Fruit fly (Drosophila melanogaster): ENCODE data around the gene zfh1.

zfh1 gene

DNA sequence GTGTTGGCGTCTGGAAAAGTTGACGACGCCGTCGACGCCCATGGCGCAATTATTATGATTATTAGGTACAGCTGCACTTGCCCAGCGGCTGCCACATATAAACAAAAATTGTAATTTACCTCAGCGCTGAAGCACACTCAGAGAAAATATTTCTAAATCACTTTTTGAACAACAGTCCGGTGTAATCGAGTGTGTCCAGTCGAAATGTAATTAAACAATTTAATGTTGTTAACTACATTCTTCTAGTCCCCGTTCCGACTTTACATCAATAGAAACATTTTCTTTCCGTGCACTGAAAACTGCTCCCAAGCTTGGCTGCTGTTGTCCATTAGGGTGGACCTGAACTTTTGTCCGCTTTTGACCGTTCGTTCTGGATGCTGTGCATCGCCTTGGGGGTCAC, 36.7 kb upstream of the zfh1 start (continued):
- TF ChIP-seq CG15514 (GFP tag; optimal IDR thresholded peaks at IDR 0.05) (peak; percentile 3), CG2116 (GFP tag; optimal IDR thresholded peaks at IDR 0.05) (no peak), CG8290 (GFP tag; optimal IDR thresholded peaks at IDR 0.05) (no peak), CG8290 (tag; optimal IDR thresholded peaks at IDR 0.05) (peak in 1 of 2 experiments; percentile 48), pb (GFP tag; optimal IDR thresholded peaks at IDR 0.05) (no peak), CG4730 (GFP tag; IDR thresholded peaks at IDR 0.05) (no peak), pnt (GFP tag; optimal IDR thresholded peaks at IDR 0.05) (no peak), NfI (GFP tag; optimal IDR thresholded peaks at IDR 0.05) (no peak), CG10654 (GFP tag; optimal IDR thresholded peaks at IDR 0.05) (no peak), Ptx1 (GFP tag; IDR thresholded peaks at IDR 0.05) (0 out of 2 replicates have a peak, but pooled peaks have one; percentile 25), CG13424 (tag; optimal IDR thresholded peaks at IDR 0.05) (no peak), Mad (GFP tag; optimal IDR thresholded peaks at IDR 0.05) (no peak), CG12219 (GFP tag; optimal IDR thresholded peaks at IDR 0.05) (no peak), aop (GFP tag; IDR thresholded peaks at IDR 0.05) (no peak), CG8281 (tag; optimal IDR thresholded peaks at IDR 0.05) (no peak), pho (GFP tag; optimal IDR thresholded peaks at IDR 0.05) (no peak), CG32767 (GFP tag; IDR thresholded peaks at IDR 0.05) (no peak), Meics (GFP tag; optimal IDR thresholded peaks at IDR 0.05) (no peak), Hmr (GFP tag; optimal IDR thresholded peaks at IDR 0.05) (no peak), yki (optimal IDR thresholded peaks at IDR 0.05) (no peak), PHDP (tag; optimal IDR thresholded peaks at IDR 0.05) (peak; percentile 12), danr (GFP tag; IDR thresholded peaks at IDR 0.05) (no peak), Ets65A (GFP tag) (no peak), Asciz (GFP tag; optimal IDR thresholded peaks at IDR 0.05) (no peak), CG14014 (GFP tag; IDR thresholded peaks at IDR 0.05) (no peak), az2 (GFP tag; optimal IDR thresholded peaks at IDR 0.05) (peak; percentile 10), CG17359 (tag; optimal IDR thresholded peaks at IDR 0.05) (peak; percentile 7), zfh2 (GFP tag; optimal IDR thresholded peaks at IDR 0.05) (no peak), Xrp1 (GFP tag; IDR thresholded peaks at IDR 0.05) (peak; percentile 31; the same call in 1 of the 2 replicates), row (GFP tag; IDR thresholded peaks at IDR 0.05) (peak; percentile 37; the same call in 1 of the 3 replicates), CG6813 (GFP tag; optimal IDR thresholded peaks at IDR 0.05) (no peak), gfzf (GFP tag; optimal IDR thresholded peaks at IDR 0.05) (no peak), z (GFP tag; IDR thresholded peaks at IDR 0.05) (no peak), CG31388 (GFP tag; optimal IDR thresholded peaks at IDR 0.05) (no peak), NC2β (GFP tag; optimal IDR thresholded peaks at IDR 0.05) (no peak), ind (GFP tag; optimal IDR thresholded peaks at IDR 0.05) (peak; percentile 8), CG30431 (GFP tag; optimal IDR thresholded peaks at IDR 0.05) (no peak), mirr (GFP tag; optimal IDR thresholded peaks at IDR 0.05) (no peak), HHEX (GFP tag; optimal IDR thresholded peaks at IDR 0.05) (no peak), sisA (GFP tag; IDR thresholded peaks at IDR 0.05) (peak; percentile 41), ham (GFP tag; IDR thresholded peaks at IDR 0.05) (no peak), CG12299 (tag; optimal IDR thresholded peaks at IDR 0.05) (no peak), CG9817 (tag; optimal IDR thresholded peaks at IDR 0.05) (no peak), CG1024 (GFP tag; IDR thresholded peaks at IDR 0.05) (no peak), ewg (GFP tag; optimal IDR thresholded peaks at IDR 0.05) (no peak), chn (GFP tag; optimal IDR thresholded peaks at IDR 0.05) (no peak), so (GFP tag; IDR thresholded peaks at IDR 0.05) (no peak), Ssrp (tag; optimal IDR thresholded peaks at IDR 0.05) (no peak), Med (GFP tag) (peak; percentile 86), inv (GFP tag; IDR thresholded peaks at IDR 0.05; ENCODE audit: partially characterized antibody) (no peak), psq (GFP tag; optimal IDR thresholded peaks at IDR 0.05) (no peak), Doc3 (GFP tag; IDR thresholded peaks at IDR 0.05; ENCODE audit: partially characterized antibody) (no peak), sima (GFP tag; optimal IDR thresholded peaks at IDR 0.05) (no peak)
